Worm (Caenorhabditis elegans) whole organism, L1 larva: ENCODE measurements around the gene C16C8.22.

Experiments used
- C16A3.4 ChIP-seq: fragments of 150-350 bp; optimal IDR thresholded peaks from 2 replicates; lab custom pipeline; 2014; ENCODE audit warnings: missing biosample characterization, missing genetic modification characterization
- blmp-1 ChIP-seq: fragments of 150-350 bp; optimal IDR thresholded peaks from 2 replicates; lab custom pipeline; 2014; ENCODE audit warnings: missing biosample characterization, missing genetic modification characterization
- ceh-90 ChIP-seq: sonication (generic microtip); optimal IDR thresholded peaks from 2 replicates; lab custom pipeline; 2016; ENCODE audit warnings: missing genetic modification characterization, missing compliant biosample characterization
- fkh-10 ChIP-seq: sonication (generic microtip); optimal IDR thresholded peaks from 2 replicates; lab custom pipeline; 2017; ENCODE audit warnings: missing biosample characterization, missing genetic modification reagents, missing genetic modification characterization
- lin-39 ChIP-seq: fragments of 150-350 bp; optimal IDR thresholded peaks from 2 replicates; lab custom pipeline; 2014; ENCODE audit warnings: missing biosample characterization, missing genetic modification reagents, missing genetic modification characterization
- lir-3 ChIP-seq: sonication (generic microtip); optimal IDR thresholded peaks from 2 replicates; lab custom pipeline; 2016; ENCODE audit warnings: mild to moderate bottlenecking, missing genetic modification characterization, moderate library complexity, missing compliant biosample characterization; ENCODE audit not compliant: poor library complexity
- pqm-1 ChIP-seq: sonication (generic microtip); optimal IDR thresholded peaks from 3 replicates; lab custom pipeline; 2017; ENCODE audit warnings: missing biosample characterization, missing genetic modification characterization
- sox-4 ChIP-seq: sonication (generic microtip); optimal IDR thresholded peaks from 2 replicates; lab custom pipeline; 2016; ENCODE audit warnings: missing genetic modification characterization, missing compliant biosample characterization
- zag-1 ChIP-seq: fragments of 150-350 bp; optimal IDR thresholded peaks from 2 replicates; lab custom pipeline; 2014; ENCODE audit warnings: missing biosample characterization, missing genetic modification characterization

DNA sequence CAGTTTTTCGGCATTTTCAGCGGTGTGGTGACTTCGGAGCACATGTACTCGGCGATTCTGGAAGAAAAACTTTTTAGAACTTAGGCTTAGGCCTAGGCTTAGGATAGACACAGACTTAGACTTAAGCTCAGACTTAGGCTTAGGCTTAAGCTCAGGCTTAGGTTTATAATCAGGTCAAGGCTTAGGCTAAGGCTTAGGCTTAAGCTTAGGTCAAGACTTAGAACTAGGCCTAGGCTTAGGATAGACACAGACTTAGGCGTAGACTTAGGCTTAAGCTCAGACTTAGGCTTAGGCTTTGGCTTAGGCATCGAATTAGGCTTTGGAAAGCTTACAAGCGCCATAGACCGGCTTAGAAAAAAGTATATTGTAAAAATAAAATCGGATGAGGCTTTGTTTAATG lies 33.5 kb upstream of the C16C8.22 start:
- TF ChIP-seq zag-1 (tag; lab: Kevin White, UChicago) (no peak), pqm-1 (tag; lab: Kevin White, UChicago) (no peak), sox-4 (no peak), fkh-10 (GFP tag; lab: Kevin White, UChicago) (no peak), blmp-1 (tag; lab: Kevin White, UChicago) (no peak), lin-39 (no peak), lir-3 (tag; lab: Kevin White, UChicago) (no peak), ceh-90 (tag; lab: Kevin White, UChicago) (no peak), C16A3.4 (tag; lab: Kevin White, UChicago) (no peak)
